Worm (Caenorhabditis elegans) whole organism, L1 larva: Measurements from ENCODE around the gene vglu-3.

Experiments used
- C04F5.9 ChIP-seq: sonication (generic microtip); optimal IDR thresholded peaks from 2 replicates; lab custom pipeline; 2016; ENCODE audit warnings: missing genetic modification characterization, missing compliant biosample characterization
- C16A3.4 ChIP-seq: fragments of 150-350 bp; optimal IDR thresholded peaks from 2 replicates; lab custom pipeline; 2014; ENCODE audit warnings: missing biosample characterization, missing genetic modification characterization
- C34B4.2 ChIP-seq: sonication (generic microtip); optimal IDR thresholded peaks from 2 replicates; lab custom pipeline; 2017; ENCODE audit warnings: mild to moderate bottlenecking, missing genetic modification characterization, missing compliant biosample characterization
- Y116A8C.19 ChIP-seq: sonication (generic microtip); optimal IDR thresholded peaks from 2 replicates; lab custom pipeline; 2016; ENCODE audit warnings: missing compliant biosample characterization, missing genetic modification characterization, borderline replicate concordance
- blmp-1 ChIP-seq: fragments of 150-350 bp; optimal IDR thresholded peaks from 2 replicates; lab custom pipeline; 2014; ENCODE audit warnings: missing biosample characterization, missing genetic modification characterization
- ceh-63 ChIP-seq: fragments of 200-800 bp; sonication (Bioruptor generic); optimal IDR thresholded peaks from 2 replicates; lab custom pipeline; 2018; ENCODE audit warnings: mild to moderate bottlenecking, missing genetic modification characterization, missing compliant biosample characterization
- ceh-8 ChIP-seq: fragments of 200-800 bp; sonication (Bioruptor generic); optimal IDR thresholded peaks from 2 replicates; lab custom pipeline; 2018; ENCODE audit warnings: mild to moderate bottlenecking, missing genetic modification characterization, moderate library complexity, missing compliant biosample characterization
- ceh-88 ChIP-seq: fragments of 200-800 bp; sonication (Bioruptor generic); IDR thresholded peaks from 2 replicates; pipeline ENCODE4 v1.3.6; 2022; ENCODE audit warnings: missing genetic modification characterization, missing compliant biosample characterization
- dsc-1 ChIP-seq: sonication (generic microtip); optimal IDR thresholded peaks from 2 replicates; lab custom pipeline; 2016; ENCODE audit warnings: mild to moderate bottlenecking, missing genetic modification characterization, missing compliant biosample characterization
- efl-1 ChIP-seq, 4 experiments: fragments of 150-350 bp; optimal IDR thresholded peaks in 3 of 4; peaks in 1 of 4; 1 replicate in 1 of 4; 2 replicates in 3 of 4; lab custom pipeline; 2014; ENCODE audit warnings: missing biosample characterization in 2 of 4, missing genetic modification characterization in 2 of 4, missing genetic modification reagents in 2 of 4
- efl-3 ChIP-seq: fragments of 200-800 bp; sonication (Bioruptor generic); optimal IDR thresholded peaks from 2 replicates; lab custom pipeline; 2018; ENCODE audit warnings: mild to moderate bottlenecking, missing genetic modification characterization, missing compliant biosample characterization
- egl-13 ChIP-seq: sonication (generic microtip); optimal IDR thresholded peaks from 2 replicates; lab custom pipeline; 2016; ENCODE audit warnings: missing genotype, missing genetic modification reagents, missing genetic modification characterization, missing compliant biosample characterization
- elt-2 ChIP-seq: sonication (generic microtip); optimal IDR thresholded peaks from 2 replicates; lab custom pipeline; 2016; ENCODE audit warnings: missing genetic modification characterization, mild to moderate bottlenecking, inconsistent platforms, missing compliant biosample characterization, missing genetic modification reagents
- elt-3 ChIP-seq, 6 experiments: fragments of 150-350 bp in 1 of 6; sonication (generic microtip); optimal IDR thresholded peaks; 2 replicates each; lab custom pipeline; 2017 to 2018; ENCODE audit warnings: missing biosample characterization in 6 of 6, missing genetic modification characterization in 6 of 6, inconsistent platforms in 1 of 6
- ets-5 ChIP-seq: fragments of 200-800 bp; sonication (Bioruptor generic); IDR thresholded peaks from 2 replicates; pipeline ENCODE4 v1.3.6; 2022; ENCODE audit warnings: missing genetic modification characterization, missing compliant biosample characterization
- fkh-8 ChIP-seq: sonication (generic microtip); optimal IDR thresholded peaks from 2 replicates; lab custom pipeline; 2016; ENCODE audit warnings: mild to moderate bottlenecking, missing genetic modification characterization, missing compliant biosample characterization
- hlh-17 ChIP-seq: fragments of 200-800 bp; sonication (Bioruptor generic); optimal IDR thresholded peaks from 2 replicates; lab custom pipeline; 2018; ENCODE audit warnings: missing genetic modification characterization, mild to moderate bottlenecking, missing compliant biosample characterization, moderate library complexity, borderline replicate concordance
- hlh-4 ChIP-seq: sonication (generic microtip); optimal IDR thresholded peaks from 2 replicates; lab custom pipeline; 2016; ENCODE audit warnings: mild to moderate bottlenecking, missing genetic modification characterization, missing compliant biosample characterization
- hpl-2 ChIP-seq: fragments of 150-350 bp; optimal IDR thresholded peaks from 2 replicates; lab custom pipeline; 2014; ENCODE audit warnings: missing biosample characterization, missing genetic modification reagents, missing genetic modification characterization
- irx-1 ChIP-seq: sonication (generic microtip); optimal IDR thresholded peaks from 2 replicates; lab custom pipeline; 2016; ENCODE audit warnings: missing genetic modification characterization, missing compliant biosample characterization
- jun-1 ChIP-seq: fragments of 150-350 bp; optimal IDR thresholded peaks from 2 replicates; lab custom pipeline; 2014; ENCODE audit warnings: missing biosample characterization, missing genetic modification reagents, missing genetic modification characterization
- lin-14 ChIP-seq: fragments of 200-800 bp; sonication (Bioruptor generic); optimal IDR thresholded peaks from 2 replicates; lab custom pipeline; 2018; ENCODE audit warnings: mild to moderate bottlenecking, missing genetic modification characterization, moderate library complexity, missing compliant biosample characterization
- lin-35 ChIP-seq, 2 experiments: fragments of 150-350 bp; optimal IDR thresholded peaks; 2 replicates each; lab custom pipeline; 2014; ENCODE audit warnings: missing biosample characterization in 2 of 2, missing genetic modification characterization in 2 of 2, missing genetic modification reagents in 2 of 2
- lin-39 ChIP-seq: fragments of 150-350 bp; optimal IDR thresholded peaks from 2 replicates; lab custom pipeline; 2014; ENCODE audit warnings: missing biosample characterization, missing genetic modification reagents, missing genetic modification characterization
- lir-3 ChIP-seq: sonication (generic microtip); optimal IDR thresholded peaks from 2 replicates; lab custom pipeline; 2016; ENCODE audit warnings: mild to moderate bottlenecking, missing genetic modification characterization, moderate library complexity, missing compliant biosample characterization; ENCODE audit not compliant: poor library complexity
- mef-2 ChIP-seq: fragments of 150-350 bp; optimal IDR thresholded peaks from 2 replicates; lab custom pipeline; 2014; ENCODE audit warnings: missing biosample characterization, missing genetic modification characterization
- mep-1 ChIP-seq: fragments of 150-350 bp; optimal IDR thresholded peaks from 2 replicates; lab custom pipeline; 2014; ENCODE audit warnings: missing biosample characterization, missing genetic modification characterization
- nhr-11 ChIP-seq: fragments of 150-350 bp; optimal IDR thresholded peaks from 2 replicates; lab custom pipeline; 2014; ENCODE audit warnings: missing biosample characterization, missing genetic modification characterization
- nhr-12 ChIP-seq: sonication (generic microtip); optimal IDR thresholded peaks from 2 replicates; lab custom pipeline; 2017; ENCODE audit warnings: missing biosample characterization, missing genetic modification characterization
- nhr-19 ChIP-seq: fragments of 200-800 bp; sonication (Bioruptor generic); conservative IDR thresholded peaks from 2 replicates; pipeline ENCODE4 v1.3.6; 2022; ENCODE audit warnings: missing genetic modification characterization, missing compliant biosample characterization
- nhr-20 ChIP-seq: sonication (generic microtip); optimal IDR thresholded peaks from 2 replicates; lab custom pipeline; 2016; ENCODE audit warnings: mild to moderate bottlenecking, missing genetic modification characterization, missing compliant biosample characterization
- nhr-237 ChIP-seq: fragments of 150-350 bp; optimal IDR thresholded peaks from 2 replicates; lab custom pipeline; 2014; ENCODE audit warnings: missing biosample characterization, missing genetic modification characterization
- nhr-47 ChIP-seq: sonication (generic microtip); optimal IDR thresholded peaks from 2 replicates; lab custom pipeline; 2016; ENCODE audit warnings: mild to moderate bottlenecking, missing genetic modification characterization, moderate library complexity, missing compliant biosample characterization
- nhr-71 ChIP-seq: sonication (generic microtip); optimal IDR thresholded peaks from 2 replicates; lab custom pipeline; 2016; ENCODE audit warnings: mild to moderate bottlenecking, missing genetic modification characterization, moderate library complexity, missing compliant biosample characterization
- nhr-76 ChIP-seq: sonication (generic microtip); optimal IDR thresholded peaks from 2 replicates; lab custom pipeline; 2017; ENCODE audit warnings: missing biosample characterization, missing genetic modification characterization
- nhr-77 ChIP-seq: fragments of 150-350 bp; optimal IDR thresholded peaks from 2 replicates; lab custom pipeline; 2014; ENCODE audit warnings: missing biosample characterization, missing genetic modification characterization
- nhr-84 ChIP-seq: sonication (generic microtip); optimal IDR thresholded peaks from 2 replicates; lab custom pipeline; 2017; ENCODE audit warnings: missing biosample characterization, missing genetic modification characterization
- nhr-85 ChIP-seq: sonication (generic microtip); peaks from one replicate; lab custom pipeline; 2016; ENCODE audit warnings: missing genetic modification characterization, inconsistent platforms, missing compliant biosample characterization
- nhr-90 ChIP-seq: sonication (generic microtip); optimal IDR thresholded peaks from 2 replicates; lab custom pipeline; 2016; ENCODE audit warnings: mild to moderate bottlenecking, missing genetic modification characterization, missing compliant biosample characterization; ENCODE audit not compliant: poor library complexity
- pax-3 ChIP-seq: fragments of 200-800 bp; sonication (Bioruptor generic); optimal IDR thresholded peaks from 2 replicates; lab custom pipeline; 2018; ENCODE audit warnings: mild to moderate bottlenecking, missing genetic modification characterization, moderate library complexity, missing compliant biosample characterization
- snpc-4 ChIP-seq: fragments of 150-350 bp; optimal IDR thresholded peaks from 2 replicates; lab custom pipeline; 2014; ENCODE audit warnings: missing biosample characterization, missing genetic modification characterization
- sptf-1 ChIP-seq: fragments of 150-350 bp; optimal IDR thresholded peaks from 2 replicates; lab custom pipeline; 2014; ENCODE audit warnings: missing biosample characterization, missing genetic modification characterization
- tbx-2 ChIP-seq: sonication (generic microtip); optimal IDR thresholded peaks from 2 replicates; lab custom pipeline; 2016; ENCODE audit warnings: missing genetic modification characterization, missing compliant biosample characterization
- unc-62 ChIP-seq: fragments of 150-350 bp; optimal IDR thresholded peaks from 2 replicates; lab custom pipeline; 2014; ENCODE audit warnings: missing biosample characterization, missing genetic modification reagents, missing genetic modification characterization
- unc-86 ChIP-seq: sonication (generic microtip); optimal IDR thresholded peaks from 2 replicates; lab custom pipeline; 2016; ENCODE audit warnings: missing genetic modification characterization, missing compliant biosample characterization
- unc-98 ChIP-seq: fragments of 200-800 bp; sonication (Bioruptor generic); IDR thresholded peaks from 2 replicates; pipeline ENCODE4 v1.3.6; 2022; ENCODE audit warnings: missing genetic modification characterization, missing compliant biosample characterization
- vab-15 ChIP-seq: sonication (generic microtip); optimal IDR thresholded peaks from 2 replicates; lab custom pipeline; 2017; ENCODE audit warnings: missing genotype, mild to moderate bottlenecking, missing genetic modification characterization, missing compliant biosample characterization
- xbp-1 ChIP-seq: sonication (generic microtip); optimal IDR thresholded peaks from 2 replicates; lab custom pipeline; 2016; ENCODE audit warnings: missing genetic modification characterization, missing compliant biosample characterization
- zag-1 ChIP-seq: fragments of 150-350 bp; optimal IDR thresholded peaks from 2 replicates; lab custom pipeline; 2014; ENCODE audit warnings: missing biosample characterization, missing genetic modification characterization
- zip-4 ChIP-seq: fragments of 200-800 bp; sonication (Bioruptor generic); optimal IDR thresholded peaks from 2 replicates; lab custom pipeline; 2018; ENCODE audit warnings: mild to moderate bottlenecking, missing genetic modification characterization, moderate library complexity, missing compliant biosample characterization
- ztf-11 ChIP-seq, 2 experiments: sonication (generic microtip); optimal IDR thresholded peaks; 2 replicates each; lab custom pipeline; 2016 to 2017; ENCODE audit warnings: missing genetic modification characterization in 2 of 2, missing biosample characterization in 1 of 2, missing compliant biosample characterization in 1 of 2
- ztf-4 ChIP-seq: fragments of 150-350 bp; optimal IDR thresholded peaks from 2 replicates; lab custom pipeline; 2014; ENCODE audit warnings: missing biosample characterization, missing genetic modification characterization

The vglu-3 gene

DNA sequence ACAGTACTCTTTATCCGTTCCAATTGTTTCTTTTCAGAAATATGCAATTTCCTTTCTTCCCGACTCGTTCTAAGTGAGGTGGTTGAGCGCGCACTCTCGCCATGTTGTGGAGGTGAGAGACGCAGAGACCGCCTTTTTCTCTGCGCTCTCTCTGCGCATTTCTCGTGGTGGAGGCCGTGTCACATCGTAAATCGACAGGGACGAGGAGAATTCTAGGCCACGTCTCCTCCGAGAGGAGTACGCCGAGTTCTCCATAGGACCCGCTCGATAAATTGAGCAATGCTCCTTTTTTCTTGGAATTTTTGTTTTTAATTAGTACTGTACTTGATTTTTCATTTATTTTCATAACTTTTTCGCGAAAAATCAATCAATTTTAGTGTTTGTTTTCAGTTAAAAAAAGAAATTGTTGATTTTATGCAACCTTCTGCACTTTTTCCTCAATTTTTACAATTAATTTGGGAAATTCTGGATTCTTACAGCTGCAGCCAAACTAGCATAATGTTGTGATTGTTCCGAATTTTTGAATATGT is 29.3 kb upstream of the vglu-3 start, which contains the start of gene cnk-1 (continued):
- TF ChIP-seq snpc-4 (tag; lab: Kevin White, UChicago) (no peak), hpl-2 (GFP tag; lab: Kevin White, UChicago) (no peak), nhr-20 (tag; lab: Kevin White, UChicago) (peak; percentile 77), Y116A8C.19 (tag; lab: Kevin White, UChicago) (no peak), vab-15 (tag; lab: Kevin White, UChicago) (peak; percentile 72), nhr-90 (tag; lab: Kevin White, UChicago) (peak; percentile 93), C34B4.2 (tag; lab: Kevin White, UChicago) (peak; percentile 20), mef-2 (tag; lab: Kevin White, UChicago) (no peak), nhr-19 (peak; percentile 98), irx-1 (tag; lab: Kevin White, UChicago) (peak; percentile 86), sptf-1 (tag; lab: Kevin White, UChicago) (no peak), lir-3 (tag; lab: Kevin White, UChicago) (peak; percentile 93), nhr-237 (no peak), jun-1 (tag; lab: Kevin White, UChicago) (peak; percentile 9), blmp-1 (no peak), lin-14 (peak; percentile 88), hlh-4 (tag; lab: Kevin White, UChicago) (no peak), nhr-77 (tag; lab: Kevin White, UChicago) (peak; percentile 50), elt-3 (tag; optimal IDR thresholded peaks at IDR 0.05; lab: Kevin White, UChicago) (no peak), fkh-8 (tag; lab: Kevin White, UChicago) (peak; percentile 87), efl-3 (GFP tag; lab: Kevin White, UChicago) (peak; percentile 7), nhr-76 (no peak), ets-5 (peak; percentile 57; the same call in 1 of the 2 replicates), C04F5.9 (peak; percentile 76), ztf-11 (tag; optimal IDR thresholded peaks at IDR 0.05; lab: Kevin White, UChicago) (peak in 1 of 2 experiments; percentile 90), unc-62 (GFP tag; lab: Kevin White, UChicago) (no peak), unc-98 (GFP tag; lab: Robert Waterston, UW) (peak; percentile 99), lin-35 (GFP tag; optimal IDR thresholded peaks at IDR 0.05; lab: Kevin White, UChicago) (peak; percentile 63 to 77), ceh-88 (GFP tag; lab: Robert Waterston, UW) (peak; percentile 95), nhr-85 (tag; lab: Kevin White, UChicago) (peak; percentile 90), nhr-71 (peak; percentile 93), nhr-11 (tag; lab: Kevin White, UChicago) (no peak), dsc-1 (peak; percentile 87), ceh-8 (GFP tag; lab: Kevin White, UChicago) (peak; percentile 57), efl-1 (optimal IDR thresholded peaks at IDR 0.05; lab: Kevin White, UChicago) (peak; percentile 78 to 81), efl-1 (GFP tag; optimal IDR thresholded peaks at IDR 0.05 in 1 of 2; lab: Kevin White, UChicago) (peak; percentile 67 to 97), C16A3.4 (tag; lab: Kevin White, UChicago) (no peak), nhr-84 (tag; lab: Kevin White, UChicago) (no peak), tbx-2 (peak; percentile 94), zag-1 (tag; lab: Kevin White, UChicago) (no peak), nhr-47 (tag; lab: Kevin White, UChicago) (peak; percentile 96), unc-86 (tag; lab: Kevin White, UChicago) (peak; percentile 87), egl-13 (peak; percentile 83), elt-2 (tag; lab: Kevin White, UChicago) (peak; percentile 40), pax-3 (tag; lab: Kevin White, UChicago) (peak; percentile 87), nhr-12 (tag; lab: Kevin White, UChicago) (no peak), ztf-4 (tag; lab: Kevin White, UChicago) (no peak), lin-39 (no peak), zip-4 (GFP tag; lab: Kevin White, UChicago) (peak; percentile 32), ceh-63 (GFP tag; lab: Kevin White, UChicago) (peak; percentile 86), xbp-1 (peak; percentile 80), hlh-17 (GFP tag; lab: Kevin White, UChicago) (no peak), mep-1 (peak; percentile 43)
